Fruit fly (Drosophila melanogaster): ENCODE data around the gene kto.

Gene kto

DNA sequence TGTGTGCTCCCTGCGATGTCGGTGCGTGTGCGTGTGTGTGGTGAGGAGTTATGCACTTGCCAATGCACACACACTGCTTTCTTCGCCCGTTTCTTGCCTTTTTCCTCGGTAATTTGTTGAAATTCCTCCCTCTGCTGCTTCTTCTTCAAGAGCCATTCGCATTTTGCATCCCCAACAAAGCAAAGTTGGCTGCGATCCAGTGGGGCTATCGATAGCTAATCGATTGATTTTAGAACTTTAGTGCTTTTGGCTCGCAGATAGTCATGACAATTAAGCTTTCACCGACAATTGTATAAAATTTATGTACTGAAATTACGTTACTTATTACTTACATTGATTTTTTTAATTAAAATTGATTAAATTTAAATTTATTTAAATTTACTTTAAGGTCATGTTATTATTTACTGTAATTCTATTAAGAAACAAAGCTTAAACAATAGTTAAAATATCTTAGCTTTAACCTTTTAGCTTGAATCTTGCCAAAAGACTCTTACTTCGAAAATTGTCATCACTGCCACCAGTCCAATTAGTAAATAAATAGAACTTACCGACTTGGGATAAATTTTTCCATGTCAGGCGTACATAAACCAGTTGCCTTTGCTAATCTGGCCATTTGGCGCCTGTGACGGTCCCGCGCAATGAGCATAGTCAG is 2.1 kb upstream of the kto start, which contains the start of the genes trc and CG32221 (continued):
- TF ChIP-seq wdn (GFP tag; IDR thresholded peaks at IDR 0.05) (no peak), gfzf (GFP tag; optimal IDR thresholded peaks at IDR 0.05) (no peak), Atf-2 (GFP tag; optimal IDR thresholded peaks at IDR 0.05) (no peak), knrl (GFP tag; IDR thresholded peaks at IDR 0.05; ENCODE audit: partially characterized antibody) (peak; percentile 73), klu (GFP tag; IDR thresholded peaks at IDR 0.05) (no peak), hbn (GFP tag; IDR thresholded peaks at IDR 0.05; ENCODE audit: partially characterized antibody) (peak; percentile 40; the same call in 1 of the 2 replicates), nerfin-1 (tag; optimal IDR thresholded peaks at IDR 0.05) (peak; percentile 54), Hand (GFP tag; optimal IDR thresholded peaks at IDR 0.05) (no peak), vnd (GFP tag; IDR thresholded peaks at IDR 0.05; ENCODE audit: partially characterized antibody) (0 out of 3 replicates have a peak, but pooled peaks have one; percentile 44), Gsc (GFP tag; IDR thresholded peaks at IDR 0.05) (no peak), emc (GFP tag; optimal IDR thresholded peaks at IDR 0.05) (no peak), Hmr (GFP tag; optimal IDR thresholded peaks at IDR 0.05) (no peak), vvl (GFP tag; IDR thresholded peaks at IDR 0.05) (peak; percentile 44), scrt (GFP tag; optimal IDR thresholded peaks at IDR 0.05) (no peak), grau (tag; optimal IDR thresholded peaks at IDR 0.05) (no peak), CG12391 (tag; optimal IDR thresholded peaks at IDR 0.05) (peak; percentile 53), CG12236 (GFP tag; optimal IDR thresholded peaks at IDR 0.05) (no peak), btn (GFP tag; optimal IDR thresholded peaks at IDR 0.05) (no peak), Abd-B (GFP tag; optimal IDR thresholded peaks at IDR 0.05) (no peak), CG10959 (GFP tag; IDR thresholded peaks at IDR 0.05) (no peak), E2f2 (GFP tag; IDR thresholded peaks at IDR 0.05) (peak; percentile 41; the same call in 1 of the 2 replicates), Drgx (GFP tag; IDR thresholded peaks at IDR 0.05) (no peak), lilli (GFP tag; optimal IDR thresholded peaks at IDR 0.05) (no peak), NFAT (GFP tag; IDR thresholded peaks at IDR 0.05) (peak; percentile 78), CG17829 (tag; optimal IDR thresholded peaks at IDR 0.05) (peak; percentile 38), CG11560 (tag; IDR thresholded peaks at IDR 0.05) (peak; percentile 82; the same call in 2 of the 3 replicates), Eip74EF (GFP tag; optimal IDR thresholded peaks at IDR 0.05) (no peak), Meics (GFP tag; optimal IDR thresholded peaks at IDR 0.05) (no peak), Side (GFP tag; optimal IDR thresholded peaks at IDR 0.05) (peak; percentile 46), CG10543 (GFP tag; optimal IDR thresholded peaks at IDR 0.05) (no peak), CG7963 (GFP tag; IDR thresholded peaks at IDR 0.05; ENCODE audit: partially characterized antibody) (peak; percentile 63; the same call in 2 of the 3 replicates), BEAF-32 (GFP tag; optimal IDR thresholded peaks at IDR 0.05) (peak; percentile 85), CG33557 (GFP tag; optimal IDR thresholded peaks at IDR 0.05) (peak; percentile 37), CG2712 (tag; optimal IDR thresholded peaks at IDR 0.05) (no peak), nerfin-2 (GFP tag; IDR thresholded peaks at IDR 0.05; ENCODE audit: partially characterized antibody) (peak; percentile 46), p53 (GFP tag; optimal IDR thresholded peaks at IDR 0.05) (peak; percentile 7), MBD-R2 (GFP tag; IDR thresholded peaks at IDR 0.05) (peak; percentile 81), CG6791 (GFP tag; IDR thresholded peaks at IDR 0.05; ENCODE audit: partially characterized antibody) (peak; percentile 73; the same call in 2 of the 3 replicates), CG1647 (GFP tag; optimal IDR thresholded peaks at IDR 0.05) (no peak), Hsf (GFP tag; optimal IDR thresholded peaks at IDR 0.05) (peak; percentile 41), fd96Cb (tag; optimal IDR thresholded peaks at IDR 0.05) (no peak), CG3995 (GFP tag; optimal IDR thresholded peaks at IDR 0.05) (peak; percentile 54), br (optimal IDR thresholded peaks at IDR 0.05) (no peak), CG12659 (GFP tag; optimal IDR thresholded peaks at IDR 0.05) (peak; percentile 91), jigr1 (GFP tag; IDR thresholded peaks at IDR 0.05) (no peak), sc (optimal IDR thresholded peaks at IDR 0.05) (no peak), sc (GFP tag; optimal IDR thresholded peaks at IDR 0.05) (peak; percentile 20), Lpt (GFP tag; optimal IDR thresholded peaks at IDR 0.05) (no peak), CG14050 (GFP tag; IDR thresholded peaks at IDR 0.05) (no peak), Ssrp (tag; optimal IDR thresholded peaks at IDR 0.05) (no peak)

All from whole organism, embryonic.